Fruit fly (Drosophila melanogaster): ENCODE data around the gene Arfrp1.

Arfrp1 gene

DNA sequence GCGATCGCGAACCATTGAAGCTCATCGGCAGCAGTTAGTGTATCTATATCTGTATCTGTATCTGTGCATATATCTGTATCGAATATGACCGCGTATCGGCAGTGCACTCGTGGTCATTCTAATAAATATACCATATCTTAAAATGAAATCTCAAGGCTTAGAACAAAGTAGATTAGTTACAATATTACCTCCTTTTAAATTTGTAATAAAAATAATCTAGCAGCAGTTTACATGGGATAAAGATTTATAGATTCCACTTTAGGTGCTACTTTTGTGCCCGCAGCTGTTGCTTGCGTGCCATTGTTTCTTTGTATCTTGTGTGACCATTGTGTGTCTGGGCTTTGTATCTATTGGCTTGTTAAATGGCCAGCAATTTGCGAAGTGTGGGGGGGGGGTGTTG is 46.8 kb upstream of the Arfrp1 start (continued):
- TF ChIP-seq nerfin-2 (GFP tag; IDR thresholded peaks at IDR 0.05; ENCODE audit: partially characterized antibody) (no peak), CG4282 (GFP tag; optimal IDR thresholded peaks at IDR 0.05) (no peak), CG7786 (GFP tag; optimal IDR thresholded peaks at IDR 0.05) (peak; percentile 23), Doc2 (GFP tag; IDR thresholded peaks at IDR 0.05) (peak; percentile 14; the same call in 1 of the 2 replicates), dan (GFP tag; IDR thresholded peaks at IDR 0.05) (no peak), CG17829 (tag; optimal IDR thresholded peaks at IDR 0.05) (peak; percentile 55), Rfx (GFP tag; IDR thresholded peaks at IDR 0.05) (peak; percentile 74), grn (GFP tag; optimal IDR thresholded peaks at IDR 0.05) (no peak), CG1647 (GFP tag; optimal IDR thresholded peaks at IDR 0.05) (peak; percentile 43), CG15601 (tag; optimal IDR thresholded peaks at IDR 0.05) (peak; percentile 68), gcm2 (GFP tag; optimal IDR thresholded peaks at IDR 0.05) (peak; percentile 22), dpn (GFP tag; optimal IDR thresholded peaks at IDR 0.05) (peak; percentile 44 to 74), Oli (tag; optimal IDR thresholded peaks at IDR 0.05) (peak; percentile 85), Trl (optimal IDR thresholded peaks at IDR 0.05) (no peak), Trl (GFP tag; optimal IDR thresholded peaks at IDR 0.05) (peak; percentile 36), wor (GFP tag; IDR thresholded peaks at IDR 0.05) (peak; percentile 62), slou (GFP tag; optimal IDR thresholded peaks at IDR 0.05) (no peak), schlank (tag; optimal IDR thresholded peaks at IDR 0.05) (peak; percentile 21), prd (optimal IDR thresholded peaks at IDR 0.05) (no peak), prd (GFP tag; IDR thresholded peaks at IDR 0.05) (peak; percentile 63), CG3065 (GFP tag; optimal IDR thresholded peaks at IDR 0.05) (no peak), TFAM (GFP tag; optimal IDR thresholded peaks at IDR 0.05) (no peak), chinmo (GFP tag; IDR thresholded peaks at IDR 0.05; ENCODE audit: partially characterized antibody) (no peak), CG14667 (GFP tag; IDR thresholded peaks at IDR 0.05) (peak; percentile 59), D19B (GFP tag; optimal IDR thresholded peaks at IDR 0.05) (no peak), CTCF (GFP tag; optimal IDR thresholded peaks at IDR 0.05) (no peak), CG14441 (GFP tag; IDR thresholded peaks at IDR 0.05) (peak; percentile 75), sna (GFP tag; IDR thresholded peaks at IDR 0.05; ENCODE audit: partially characterized antibody) (no peak), CG12071 (GFP tag; optimal IDR thresholded peaks at IDR 0.05) (peak; percentile 75), CG9609 (GFP tag; optimal IDR thresholded peaks at IDR 0.05) (peak; percentile 36), Six4 (GFP tag; optimal IDR thresholded peaks at IDR 0.05) (peak; percentile 58), Asciz (GFP tag; optimal IDR thresholded peaks at IDR 0.05) (peak; percentile 51), Drgx (GFP tag; IDR thresholded peaks at IDR 0.05) (peak; percentile 87), HmgZ (tag; optimal IDR thresholded peaks at IDR 0.05) (peak; percentile 59), CG15073 (GFP tag; optimal IDR thresholded peaks at IDR 0.05) (no peak), CG7963 (GFP tag; IDR thresholded peaks at IDR 0.05; ENCODE audit: partially characterized antibody) (no peak), CG8089 (GFP tag; optimal IDR thresholded peaks at IDR 0.05) (peak; percentile 47), sug (tag; optimal IDR thresholded peaks at IDR 0.05) (no peak), CG12769 (tag; optimal IDR thresholded peaks at IDR 0.05) (peak; percentile 88), pum (GFP tag; optimal IDR thresholded peaks at IDR 0.05) (peak; percentile 21), CG16813 (GFP tag; IDR thresholded peaks at IDR 0.05; ENCODE audit: partially characterized antibody) (no peak), Ssrp (tag; optimal IDR thresholded peaks at IDR 0.05) (peak; percentile 66), CG17802 (tag; optimal IDR thresholded peaks at IDR 0.05) (peak; percentile 46), run (tag; optimal IDR thresholded peaks at IDR 0.05) (peak; percentile 57), vnd (GFP tag; IDR thresholded peaks at IDR 0.05; ENCODE audit: partially characterized antibody) (no peak), CG13894 (tag; optimal IDR thresholded peaks at IDR 0.05) (no peak), maf-S (GFP tag; optimal IDR thresholded peaks at IDR 0.05) (peak; percentile 21), CG10654 (GFP tag; optimal IDR thresholded peaks at IDR 0.05) (peak; percentile 58), cg (GFP tag; optimal IDR thresholded peaks at IDR 0.05) (peak; percentile 31), zen2 (GFP tag; IDR thresholded peaks at IDR 0.05; ENCODE audit: partially characterized antibody) (no peak), Dp (GFP tag; optimal IDR thresholded peaks at IDR 0.05) (no peak), CG9727 (GFP tag; optimal IDR thresholded peaks at IDR 0.05) (peak; percentile 49)

Measured in whole organism, embryonic.